Worm (Caenorhabditis elegans) whole organism, L2 larva: ENCODE data around the gene pacs-1.

Source experiments
- C34F6.9 ChIP-seq: fragments of 150-350 bp; optimal IDR thresholded peaks from 2 replicates; lab custom pipeline; 2014; ENCODE audit warnings: missing biosample characterization, missing genetic modification characterization
- F13H6.1 ChIP-seq: sonication (generic microtip); optimal IDR thresholded peaks from 2 replicates; lab custom pipeline; 2016; ENCODE audit warnings: missing genetic modification characterization, missing compliant biosample characterization
- R02D3.7 ChIP-seq: fragments of 150-350 bp; optimal IDR thresholded peaks from 2 replicates; lab custom pipeline; 2014; ENCODE audit warnings: missing biosample characterization, missing genetic modification characterization
- Y55F3AM.14 ChIP-seq: fragments of 200-800 bp; sonication (Bioruptor generic); optimal IDR thresholded peaks from 2 replicates; lab custom pipeline; 2018; ENCODE audit warnings: mild to moderate bottlenecking, missing genetic modification characterization, missing compliant biosample characterization
- ZK546.5 ChIP-seq: sonication (generic microtip); optimal IDR thresholded peaks from 2 replicates; lab custom pipeline; 2017; ENCODE audit warnings: missing biosample characterization, missing genetic modification characterization
- alr-1 ChIP-seq: fragments of 150-350 bp; optimal IDR thresholded peaks from 2 replicates; lab custom pipeline; 2014; ENCODE audit warnings: missing biosample characterization, missing genetic modification characterization
- ama-1 ChIP-seq: fragments of 150-350 bp; optimal IDR thresholded peaks from 2 replicates; lab custom pipeline; 2018; ENCODE audit warnings: inconsistent platforms
- blmp-1 ChIP-seq: sonication (generic microtip); optimal IDR thresholded peaks from 2 replicates; lab custom pipeline; 2017; ENCODE audit warnings: missing genetic modification characterization, mild to moderate bottlenecking, missing compliant biosample characterization, antibody characterized with exemption, moderate library complexity; ENCODE audit not compliant: insufficient read depth
- ceh-16 ChIP-seq: fragments of 150-350 bp; optimal IDR thresholded peaks from 2 replicates; lab custom pipeline; 2014; ENCODE audit warnings: missing biosample characterization, missing genetic modification characterization
- ceh-82 ChIP-seq: fragments of 150-350 bp; optimal IDR thresholded peaks from 2 replicates; lab custom pipeline; 2014; ENCODE audit warnings: missing biosample characterization, missing genetic modification characterization
- crh-2 ChIP-seq: sonication (generic microtip); optimal IDR thresholded peaks from 2 replicates; lab custom pipeline; 2017; ENCODE audit warnings: missing biosample characterization, missing genetic modification characterization
- dmd-4 ChIP-seq: sonication (generic microtip); optimal IDR thresholded peaks from 2 replicates; lab custom pipeline; 2017; ENCODE audit warnings: missing biosample characterization, missing genetic modification characterization
- egl-27 ChIP-seq: sonication (generic microtip); optimal IDR thresholded peaks from 3 replicates; lab custom pipeline; 2017; ENCODE audit warnings: missing biosample characterization, missing genetic modification reagents, missing genetic modification characterization
- elt-1 ChIP-seq: fragments of 150-350 bp; optimal IDR thresholded peaks from 2 replicates; lab custom pipeline; 2014; ENCODE audit warnings: missing biosample characterization, missing genetic modification characterization
- elt-3 ChIP-seq: sonication (generic microtip); optimal IDR thresholded peaks from 2 replicates; lab custom pipeline; 2017; ENCODE audit warnings: missing biosample characterization, missing genetic modification characterization
- fos-1 ChIP-seq: fragments of 150-350 bp; optimal IDR thresholded peaks from 2 replicates; lab custom pipeline; 2014; ENCODE audit warnings: missing biosample characterization, missing genetic modification characterization
- gmeb-1 ChIP-seq: fragments of 150-350 bp; optimal IDR thresholded peaks from 2 replicates; lab custom pipeline; 2014; ENCODE audit warnings: missing biosample characterization, missing genetic modification characterization
- lin-11 ChIP-seq: fragments of 150-350 bp; sonication (generic microtip); optimal IDR thresholded peaks from 2 replicates; lab custom pipeline; 2014; ENCODE audit warnings: missing biosample characterization, missing genetic modification characterization, inconsistent platforms, mixed read lengths
- lin-13 ChIP-seq: fragments of 150-350 bp; optimal IDR thresholded peaks from 2 replicates; lab custom pipeline; 2014; ENCODE audit warnings: missing biosample characterization, missing genetic modification reagents, missing genetic modification characterization
- lin-39 ChIP-seq: fragments of 150-350 bp; optimal IDR thresholded peaks from 2 replicates; lab custom pipeline; 2014; ENCODE audit warnings: missing biosample characterization, missing genetic modification reagents, missing genetic modification characterization
- lsy-2 ChIP-seq, 2 experiments: fragments of 150-350 bp in 1 of 2; sonication (generic microtip) in 1 of 2; optimal IDR thresholded peaks; 2 replicates each; lab custom pipeline; 2014 to 2017; ENCODE audit warnings: missing biosample characterization in 2 of 2, missing genetic modification characterization in 2 of 2
- mab-5 ChIP-seq: fragments of 150-350 bp; optimal IDR thresholded peaks from 2 replicates; lab custom pipeline; 2014; ENCODE audit warnings: missing biosample characterization, missing genetic modification characterization
- mbf-1 ChIP-seq: sonication (generic microtip); optimal IDR thresholded peaks from 2 replicates; lab custom pipeline; 2017; ENCODE audit warnings: missing biosample characterization, missing genetic modification characterization
- mdl-1 ChIP-seq, 2 experiments: fragments of 150-350 bp in 1 of 2; sonication (generic microtip) in 1 of 2; optimal IDR thresholded peaks; 2 replicates each; lab custom pipeline; 2017; ENCODE audit warnings: missing biosample characterization in 2 of 2, missing genetic modification characterization in 2 of 2
- nhr-10 ChIP-seq: sonication (generic microtip); optimal IDR thresholded peaks from 2 replicates; lab custom pipeline; 2017; ENCODE audit warnings: missing biosample characterization, missing genetic modification characterization
- nhr-12 ChIP-seq: fragments of 150-350 bp; optimal IDR thresholded peaks from 2 replicates; lab custom pipeline; 2014; ENCODE audit warnings: missing biosample characterization, missing genetic modification characterization
- nhr-129 ChIP-seq: fragments of 150-350 bp; optimal IDR thresholded peaks from 2 replicates; lab custom pipeline; 2014; ENCODE audit warnings: missing biosample characterization, missing genetic modification characterization
- nhr-21 ChIP-seq: fragments of 150-350 bp; optimal IDR thresholded peaks from 2 replicates; lab custom pipeline; 2014; ENCODE audit warnings: missing biosample characterization, missing genetic modification characterization
- nhr-23 ChIP-seq: fragments of 150-350 bp; optimal IDR thresholded peaks from 2 replicates; lab custom pipeline; 2014; ENCODE audit warnings: missing biosample characterization, missing genetic modification reagents, missing genetic modification characterization
- nhr-237 ChIP-seq: fragments of 150-350 bp; optimal IDR thresholded peaks from 2 replicates; lab custom pipeline; 2014; ENCODE audit warnings: missing biosample characterization, missing genetic modification characterization
- nhr-25 ChIP-seq: fragments of 150-350 bp; sonication (generic microtip); optimal IDR thresholded peaks from 3 replicates; lab custom pipeline; 2014; ENCODE audit warnings: missing biosample characterization, missing genetic modification characterization
- nhr-6 ChIP-seq: fragments of 150-350 bp; optimal IDR thresholded peaks from 2 replicates; lab custom pipeline; 2014; ENCODE audit warnings: missing biosample characterization, missing genetic modification characterization
- peb-1 ChIP-seq: fragments of 150-350 bp; optimal IDR thresholded peaks from 2 replicates; lab custom pipeline; 2014; ENCODE audit warnings: missing biosample characterization, missing genetic modification characterization
- sem-4 ChIP-seq: fragments of 150-350 bp; optimal IDR thresholded peaks from 2 replicates; lab custom pipeline; 2014; ENCODE audit warnings: missing biosample characterization, missing genetic modification reagents, missing genetic modification characterization
- sma-3 ChIP-seq: sonication (generic microtip); optimal IDR thresholded peaks from 2 replicates; lab custom pipeline; 2016; ENCODE audit warnings: missing genetic modification reagents, missing genetic modification characterization, missing compliant biosample characterization
- sma-9 ChIP-seq, 2 experiments: fragments of 150-350 bp in 1 of 2; sonication (generic microtip) in 1 of 2; optimal IDR thresholded peaks; 2 replicates each; lab custom pipeline; 2014 to 2016; ENCODE audit warnings: missing genetic modification characterization in 2 of 2, mild to moderate bottlenecking in 1 of 2, missing biosample characterization in 1 of 2, missing compliant biosample characterization in 1 of 2, missing genetic modification reagents in 1 of 2, moderate library complexity in 1 of 2
- snpc-4 ChIP-seq: fragments of 150-350 bp; optimal IDR thresholded peaks from 2 replicates; lab custom pipeline; 2014; ENCODE audit warnings: missing biosample characterization, missing genetic modification characterization
- unc-39 ChIP-seq: fragments of 150-350 bp; optimal IDR thresholded peaks from 2 replicates; lab custom pipeline; 2014; ENCODE audit warnings: missing biosample characterization, missing genetic modification characterization
- unc-55 ChIP-seq: fragments of 150-350 bp; sonication (generic microtip); optimal IDR thresholded peaks from 3 replicates; lab custom pipeline; 2014; ENCODE audit warnings: missing biosample characterization, missing genetic modification reagents, missing genetic modification characterization
- unc-62 ChIP-seq: fragments of 150-350 bp; optimal IDR thresholded peaks from 2 replicates; lab custom pipeline; 2014; ENCODE audit warnings: missing biosample characterization, missing genetic modification reagents, missing genetic modification characterization
- zag-1 ChIP-seq: fragments of 150-350 bp; optimal IDR thresholded peaks from 2 replicates; lab custom pipeline; 2014; ENCODE audit warnings: missing biosample characterization, missing genetic modification characterization
- ztf-1 ChIP-seq: fragments of 200-800 bp; sonication (Bioruptor generic); conservative IDR thresholded peaks from 2 replicates; pipeline ENCODE4 v1.3.6; 2022; ENCODE audit warnings: missing genetic modification characterization, missing compliant biosample characterization
- ztf-11 ChIP-seq: sonication (generic microtip); optimal IDR thresholded peaks from 2 replicates; lab custom pipeline; 2017; ENCODE audit warnings: missing biosample characterization, missing genetic modification characterization
- ztf-4 ChIP-seq: fragments of 150-350 bp; optimal IDR thresholded peaks from 2 replicates; lab custom pipeline; 2014; ENCODE audit warnings: missing biosample characterization, missing genetic modification characterization

Gene pacs-1

DNA sequence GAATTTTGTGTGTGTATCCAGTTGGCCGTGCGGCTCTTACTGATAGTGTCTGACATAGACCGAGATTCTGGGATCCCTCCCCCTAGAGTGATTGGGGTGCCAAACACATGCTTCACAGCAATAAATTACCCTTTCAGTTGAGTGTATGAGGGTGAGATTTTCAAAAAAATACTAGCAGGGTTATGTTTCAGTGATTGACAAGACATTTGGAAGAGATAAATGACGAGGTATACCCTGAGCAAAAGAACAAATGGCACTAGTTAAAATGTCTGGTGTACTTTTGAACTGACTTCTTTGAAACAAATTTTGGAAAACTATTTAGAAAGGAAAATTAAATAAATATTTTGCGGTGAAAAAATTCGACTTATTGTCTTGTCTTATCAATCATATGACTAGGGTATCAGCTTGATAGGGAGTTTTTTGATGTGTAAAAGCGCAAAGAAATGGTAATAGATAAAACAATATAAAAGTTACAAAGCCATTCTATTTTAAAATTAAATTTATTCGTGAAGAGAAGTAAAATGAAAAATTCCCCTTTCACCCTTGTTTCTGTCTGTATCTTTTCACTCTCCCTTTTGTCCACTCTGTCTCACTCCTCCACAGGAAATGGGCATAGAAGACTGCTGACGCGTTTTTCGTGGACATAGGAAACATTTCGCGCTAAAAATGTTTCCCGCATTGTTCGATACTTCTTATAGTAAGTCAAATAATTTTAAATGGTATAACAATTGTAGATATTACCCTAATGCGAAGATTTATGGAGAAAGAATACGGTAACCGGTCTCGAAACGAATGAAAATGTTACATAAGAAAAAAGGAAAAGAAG, 26.3 kb upstream of the pacs-1 start, which contains the start of gene glo-4:
Gene glo-4 (minus strand): TSS at position 51 of the 826 bp plus-strand sequence.
- peak; percentile 80 for TF ChIP-seq F13H6.1 (tag; lab: Kevin White, UChicago)
- TF ChIP-seq unc-62 (GFP tag; lab: Kevin White, UChicago): no peak
- peak; percentile 72 for TF ChIP-seq nhr-21 (tag; lab: Kevin White, UChicago)
- TF ChIP-seq zag-1 (tag; lab: Kevin White, UChicago): no peak
- TF ChIP-seq nhr-6: peak; percentile 81
- TF ChIP-seq mab-5 (tag; lab: Kevin White, UChicago): peak; percentile 71
- TF ChIP-seq gmeb-1 (tag; lab: Kevin White, UChicago): peak; percentile 77
- TF ChIP-seq nhr-129: peak; percentile 89
- TF ChIP-seq sma-3 (GFP tag; lab: Kevin White, UChicago): peak; percentile 79
- peak; percentile 90 for TF ChIP-seq unc-55 (GFP tag; lab: Kevin White, UChicago)
- TF ChIP-seq elt-1: no peak
- TF ChIP-seq egl-27 (tag; lab: Kevin White, UChicago): peak; percentile 52
- peak; percentile 46 for TF ChIP-seq snpc-4 (tag; lab: Kevin White, UChicago)
- no peak for TF ChIP-seq ztf-11 (tag; lab: Kevin White, UChicago)
- TF ChIP-seq sem-4: peak; percentile 89
- TF ChIP-seq ztf-4 (tag; lab: Kevin White, UChicago): peak; percentile 61
- TF ChIP-seq lin-13: peak; percentile 81
- peak; percentile 91 for TF ChIP-seq sma-9 (GFP tag; optimal IDR thresholded peaks at IDR 0.05; lab: Kevin White, UChicago)
- TF ChIP-seq sma-9 (tag; optimal IDR thresholded peaks at IDR 0.05; lab: Kevin White, UChicago): no peak
- peak; percentile 55 for TF ChIP-seq ama-1 (lab: Kevin White, UChicago)
- TF ChIP-seq ztf-1 (GFP tag; lab: Robert Waterston, UW): no peak
- TF ChIP-seq C34F6.9 (tag; lab: Kevin White, UChicago): peak; percentile 91
- TF ChIP-seq lsy-2 (tag; optimal IDR thresholded peaks at IDR 0.05; lab: Kevin White, UChicago): peak; percentile 72 to 91
- peak; percentile 70 for TF ChIP-seq fos-1 (tag; lab: Kevin White, UChicago)
- TF ChIP-seq crh-2 (tag; lab: Kevin White, UChicago): peak; percentile 87

DNA sequence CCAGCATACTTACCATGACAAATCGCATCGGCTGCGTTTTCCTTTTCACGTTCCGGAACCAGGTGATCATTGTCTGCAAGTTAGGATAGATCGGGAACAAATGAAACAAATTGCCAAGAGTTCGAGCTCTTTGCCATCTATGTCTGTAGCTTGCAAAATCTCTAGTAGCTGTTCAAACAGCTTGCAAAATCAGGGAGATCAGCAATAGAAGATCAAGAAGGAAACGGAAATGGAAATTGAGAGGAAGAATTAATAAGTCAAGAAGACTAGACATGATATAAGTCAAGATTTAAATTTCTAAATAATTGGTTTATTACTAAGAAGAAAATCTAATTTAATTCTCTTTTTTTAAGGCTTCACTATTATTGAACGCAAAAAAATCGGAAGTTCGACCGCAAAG, 15.2 kb upstream of the pacs-1 start, which contains the start of gene F07C3.3:
Gene F07C3.3 (minus strand): TSS at position 101 of the 400 bp plus-strand sequence.
- TF ChIP-seq ceh-82 (tag; lab: Kevin White, UChicago): no peak
- TF ChIP-seq nhr-25 (tag; lab: Kevin White, UChicago): no peak
- TF ChIP-seq lsy-2 (tag; optimal IDR thresholded peaks at IDR 0.05; lab: Kevin White, UChicago): no peak
- TF ChIP-seq alr-1: no peak
- no peak for TF ChIP-seq elt-3

DNA sequence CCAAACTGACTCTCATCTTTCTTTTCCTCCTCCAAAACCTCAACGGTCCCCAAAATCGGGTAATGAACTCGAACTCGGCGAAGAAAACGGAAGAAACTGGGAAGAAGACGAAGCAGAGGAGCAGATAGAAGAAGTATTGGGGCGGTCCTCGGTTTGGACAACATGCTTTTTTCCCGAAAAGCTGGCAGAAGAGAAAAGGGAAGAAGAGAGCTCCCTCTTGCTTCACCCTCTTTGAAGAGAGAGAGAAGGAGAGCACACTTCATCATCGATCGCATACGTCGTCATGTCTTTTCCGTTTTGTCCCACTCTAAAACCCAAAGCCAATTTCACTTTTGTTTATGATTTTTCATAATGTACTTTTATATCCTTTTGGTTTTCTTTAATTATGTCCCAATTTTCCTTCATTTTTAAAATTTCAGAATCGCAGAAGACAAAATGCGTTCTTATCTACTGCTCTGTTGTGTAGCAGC, 8.7 kb upstream of the pacs-1 start, which contains the start of gene F07C3.2:
Gene F07C3.2 (plus strand): TSS at position 420 of the 470 bp plus-strand sequence.
- no peak for TF ChIP-seq mbf-1 (tag; lab: Kevin White, UChicago)
- no peak for TF ChIP-seq lin-39 (tag; lab: Kevin White, UChicago)
- no peak for TF ChIP-seq nhr-23 (tag; lab: Kevin White, UChicago)
- TF ChIP-seq zag-1 (tag; lab: Kevin White, UChicago): no peak
- no peak for TF ChIP-seq nhr-6
- no peak for TF ChIP-seq elt-1
- no peak for TF ChIP-seq ceh-82 (tag; lab: Kevin White, UChicago)
- no peak for TF ChIP-seq ztf-1 (GFP tag; lab: Robert Waterston, UW)
- TF ChIP-seq dmd-4: no peak
- no peak for TF ChIP-seq Y55F3AM.14 (GFP tag; lab: Kevin White, UChicago)
- TF ChIP-seq nhr-25 (tag; lab: Kevin White, UChicago): no peak
- TF ChIP-seq fos-1 (tag; lab: Kevin White, UChicago): no peak
- TF ChIP-seq mdl-1 (tag; optimal IDR thresholded peaks at IDR 0.05; lab: Kevin White, UChicago): no peak
- no peak for TF ChIP-seq ztf-4 (tag; lab: Kevin White, UChicago)
- TF ChIP-seq ceh-16 (tag; lab: Kevin White, UChicago): no peak
- TF ChIP-seq nhr-12: no peak
- no peak for TF ChIP-seq unc-39 (tag; lab: Kevin White, UChicago)
- TF ChIP-seq mab-5 (tag; lab: Kevin White, UChicago): no peak
- TF ChIP-seq R02D3.7: no peak
- TF ChIP-seq crh-2 (tag; lab: Kevin White, UChicago): peak; percentile 16
- TF ChIP-seq nhr-237 (tag; lab: Kevin White, UChicago): no peak
- no peak for TF ChIP-seq ztf-11 (tag; lab: Kevin White, UChicago)
- TF ChIP-seq C34F6.9 (tag; lab: Kevin White, UChicago): peak; percentile 54
- TF ChIP-seq sma-9 (GFP tag; optimal IDR thresholded peaks at IDR 0.05; lab: Kevin White, UChicago): no peak
- TF ChIP-seq sma-9 (tag; optimal IDR thresholded peaks at IDR 0.05; lab: Kevin White, UChicago): no peak
- TF ChIP-seq unc-62 (GFP tag; lab: Kevin White, UChicago): no peak
- TF ChIP-seq ama-1 (lab: Kevin White, UChicago): no peak
- TF ChIP-seq peb-1: no peak
- TF ChIP-seq sma-3 (GFP tag; lab: Kevin White, UChicago): no peak
- no peak for TF ChIP-seq lin-11
- TF ChIP-seq lsy-2 (tag; optimal IDR thresholded peaks at IDR 0.05; lab: Kevin White, UChicago): peak in 1 of 2 experiments; percentile 36
- no peak for TF ChIP-seq nhr-21 (tag; lab: Kevin White, UChicago)
- peak; percentile 49 for TF ChIP-seq unc-55 (GFP tag; lab: Kevin White, UChicago)
- no peak for TF ChIP-seq lin-13
- no peak for TF ChIP-seq nhr-10
- TF ChIP-seq ZK546.5 (tag; lab: Kevin White, UChicago): no peak
- TF ChIP-seq blmp-1 (tag; lab: Kevin White, UChicago): no peak
- no peak for TF ChIP-seq egl-27 (tag; lab: Kevin White, UChicago)
